Worm (Caenorhabditis elegans) whole organism, mixed stage, embryonic: Measurements from ENCODE around the gene sir-2.2.

Experiments
- bed-3 ChIP-seq: fragments of 200-800 bp; sonication (Bioruptor generic); optimal IDR thresholded peaks from 3 replicates; lab custom pipeline; 2018; ENCODE audit warnings: mild to moderate bottlenecking, missing genetic modification characterization, moderate library complexity, missing compliant biosample characterization
- blmp-1 ChIP-seq: fragments of 150-350 bp; optimal IDR thresholded peaks from 2 replicates; lab custom pipeline; 2014; ENCODE audit warnings: missing biosample characterization, missing genetic modification characterization
- ceh-39 ChIP-seq: fragments of 150-350 bp; optimal IDR thresholded peaks from 2 replicates; lab custom pipeline; 2014; ENCODE audit warnings: missing biosample characterization, missing genetic modification characterization
- ceh-43 ChIP-seq: fragments of 200-800 bp; sonication (Bioruptor generic); optimal IDR thresholded peaks from 2 replicates; lab custom pipeline; 2018; ENCODE audit warnings: mild to moderate bottlenecking, missing genetic modification characterization, moderate library complexity, missing compliant biosample characterization
- ceh-83 ChIP-seq: fragments of 200-800 bp; sonication (Bioruptor generic); optimal IDR thresholded peaks from 2 replicates; lab custom pipeline; 2018; ENCODE audit warnings: mild to moderate bottlenecking, missing genetic modification characterization, missing compliant biosample characterization
- ces-1 ChIP-seq: fragments of 150-350 bp; optimal IDR thresholded peaks from 2 replicates; lab custom pipeline; 2014; ENCODE audit warnings: missing biosample characterization, missing genetic modification reagents, missing genetic modification characterization
- cnd-1 ChIP-seq: fragments of 200-800 bp; sonication (Bioruptor generic); optimal IDR thresholded peaks from 2 replicates; lab custom pipeline; 2018; ENCODE audit warnings: mild to moderate bottlenecking, missing genetic modification characterization, missing compliant biosample characterization
- drap-1 ChIP-seq: fragments of 200-800 bp; sonication (Bioruptor generic); optimal IDR thresholded peaks from 3 replicates; lab custom pipeline; 2018; ENCODE audit warnings: mild to moderate bottlenecking, missing genetic modification characterization, missing compliant biosample characterization
- elt-1 ChIP-seq: sonication (generic microtip); optimal IDR thresholded peaks from 2 replicates; lab custom pipeline; 2017; ENCODE audit warnings: missing genetic modification characterization, mild to moderate bottlenecking, missing compliant biosample characterization, antibody characterized with exemption, moderate library complexity, borderline replicate concordance; ENCODE audit not compliant: insufficient read depth
- flh-1 ChIP-seq: fragments of 200-800 bp; sonication (Bioruptor generic); optimal IDR thresholded peaks from 2 replicates; lab custom pipeline; 2018; ENCODE audit warnings: mild to moderate bottlenecking, missing genetic modification characterization, moderate library complexity, missing compliant biosample characterization
- ham-2 ChIP-seq: fragments of 200-800 bp; sonication (Bioruptor generic); optimal IDR thresholded peaks from 2 replicates; lab custom pipeline; 2018; ENCODE audit warnings: mild to moderate bottlenecking, missing genetic modification characterization, missing compliant biosample characterization
- hlh-1 ChIP-seq: fragments of 150-350 bp; optimal IDR thresholded peaks from 2 replicates; lab custom pipeline; 2014; ENCODE audit warnings: missing biosample characterization, missing genetic modification reagents, missing genetic modification characterization
- lin-13 ChIP-seq: fragments of 150-350 bp; optimal IDR thresholded peaks from 2 replicates; lab custom pipeline; 2014; ENCODE audit warnings: missing biosample characterization, missing genetic modification characterization
- lin-32 ChIP-seq: fragments of 200-800 bp; sonication (Bioruptor generic); optimal IDR thresholded peaks from 2 replicates; lab custom pipeline; 2018; ENCODE audit warnings: mild to moderate bottlenecking, missing genetic modification characterization, missing compliant biosample characterization
- lsy-2 ChIP-seq: fragments of 150-350 bp; optimal IDR thresholded peaks from 2 replicates; lab custom pipeline; 2014; ENCODE audit warnings: missing biosample characterization, missing genetic modification characterization
- mab-5 ChIP-seq: fragments of 150-350 bp; optimal IDR thresholded peaks from 2 replicates; lab custom pipeline; 2014; ENCODE audit warnings: missing biosample characterization, missing genetic modification characterization
- mep-1 ChIP-seq: fragments of 150-350 bp; optimal IDR thresholded peaks from 2 replicates; lab custom pipeline; 2017; ENCODE audit warnings: missing biosample characterization, missing genetic modification reagents, missing genetic modification characterization, inconsistent platforms
- mls-2 ChIP-seq: sonication (generic microtip); optimal IDR thresholded peaks from 2 replicates; lab custom pipeline; 2016; ENCODE audit warnings: mild to moderate bottlenecking, missing genetic modification characterization, moderate library complexity, missing compliant biosample characterization
- nhr-2 ChIP-seq: fragments of 150-350 bp; optimal IDR thresholded peaks from 2 replicates; lab custom pipeline; 2014; ENCODE audit warnings: missing biosample characterization, missing genetic modification characterization
- nhr-237 ChIP-seq: fragments of 150-350 bp; optimal IDR thresholded peaks from 2 replicates; lab custom pipeline; 2014; ENCODE audit warnings: missing biosample characterization, missing genetic modification characterization
- nhr-28 ChIP-seq: fragments of 150-350 bp; optimal IDR thresholded peaks from 2 replicates; lab custom pipeline; 2014; ENCODE audit warnings: missing biosample characterization, missing genetic modification characterization
- nhr-76 ChIP-seq: sonication (generic microtip); optimal IDR thresholded peaks from 2 replicates; lab custom pipeline; 2017; ENCODE audit warnings: missing biosample characterization, missing genetic modification characterization
- pha-4 ChIP-seq: fragments of 150-350 bp; optimal IDR thresholded peaks from 2 replicates; lab custom pipeline; 2018; ENCODE audit warnings: missing biosample characterization, missing genetic modification reagents, missing genetic modification characterization
- sem-2 ChIP-seq: fragments of 200-800 bp; sonication (Bioruptor generic); optimal IDR thresholded peaks from 2 replicates; lab custom pipeline; 2018; ENCODE audit warnings: mild to moderate bottlenecking, missing genetic modification characterization, missing compliant biosample characterization
- snpc-4 ChIP-seq: fragments of 150-350 bp; optimal IDR thresholded peaks from 2 replicates; lab custom pipeline; 2014; ENCODE audit warnings: missing biosample characterization, missing genetic modification characterization
- sptf-1 ChIP-seq: sonication (generic microtip); optimal IDR thresholded peaks from 2 replicates; lab custom pipeline; 2017; ENCODE audit warnings: mild to moderate bottlenecking, missing genetic modification characterization, moderate library complexity, missing compliant biosample characterization
- tbx-8 ChIP-seq: fragments of 200-800 bp; sonication (Bioruptor generic); optimal IDR thresholded peaks from 2 replicates; lab custom pipeline; 2018; ENCODE audit warnings: mild to moderate bottlenecking, missing genetic modification characterization, moderate library complexity, missing compliant biosample characterization
- unc-120 ChIP-seq: sonication (generic microtip); optimal IDR thresholded peaks from 2 replicates; lab custom pipeline; 2017; ENCODE audit warnings: missing genetic modification characterization, missing compliant biosample characterization; ENCODE audit not compliant: poor library complexity, severe bottlenecking
- unc-39 ChIP-seq: fragments of 150-350 bp; optimal IDR thresholded peaks from 2 replicates; lab custom pipeline; 2014; ENCODE audit warnings: missing biosample characterization, missing genetic modification characterization
- unc-62 ChIP-seq: fragments of 150-350 bp; optimal IDR thresholded peaks from 2 replicates; lab custom pipeline; 2014; ENCODE audit warnings: missing biosample characterization, missing genetic modification reagents, missing genetic modification characterization
- zip-8 ChIP-seq: fragments of 150-350 bp; optimal IDR thresholded peaks from 2 replicates; lab custom pipeline; 2014; ENCODE audit warnings: missing biosample characterization, missing genetic modification characterization
- ztf-11 ChIP-seq: fragments of 150-350 bp; optimal IDR thresholded peaks from 2 replicates; lab custom pipeline; 2014; ENCODE audit warnings: missing biosample characterization, missing genetic modification characterization

sir-2.2 gene

DNA sequence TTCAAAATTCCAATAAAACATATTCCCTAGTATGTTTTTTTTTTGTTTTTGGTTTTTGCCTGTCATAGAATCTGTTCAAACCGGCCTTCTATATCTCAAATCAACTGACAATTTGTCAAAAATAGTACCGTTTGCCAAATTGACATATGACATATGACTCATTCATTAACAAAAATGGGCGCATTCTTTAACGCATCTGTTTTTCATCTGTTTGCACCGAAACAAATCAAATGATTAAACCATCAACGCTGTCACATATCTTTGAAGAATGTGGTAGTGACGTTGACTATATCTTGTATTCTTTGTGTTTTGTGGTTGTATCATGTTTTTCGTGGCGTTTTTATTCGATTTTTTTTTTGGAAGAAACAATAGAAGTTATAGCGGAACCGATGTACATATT, 12.8 kb upstream of the sir-2.2 start:
- TF ChIP-seq mep-1 (tag; lab: Kevin White, UChicago) (no peak), mab-5 (tag; lab: Kevin White, UChicago) (no peak), drap-1 (GFP tag; lab: Kevin White, UChicago) (no peak), blmp-1 (no peak), sptf-1 (tag; lab: Kevin White, UChicago) (no peak), ztf-11 (tag; lab: Kevin White, UChicago) (no peak), mls-2 (tag; lab: Kevin White, UChicago) (no peak), unc-39 (tag; lab: Kevin White, UChicago) (no peak), flh-1 (GFP tag; lab: Kevin White, UChicago) (no peak), lin-32 (no peak), ceh-83 (no peak), sem-2 (GFP tag; lab: Kevin White, UChicago) (no peak), pha-4 (no peak), zip-8 (no peak), ceh-43 (GFP tag; lab: Kevin White, UChicago) (no peak), ces-1 (GFP tag; lab: Kevin White, UChicago) (no peak)

- TF ChIP-seq snpc-4 (tag; lab: Kevin White, UChicago), result no peak
- TF ChIP-seq hlh-1 (tag; lab: Kevin White, UChicago), result peak; percentile 80
Measured at ce11 chrX:13317532-13317931, 10.3 kb upstream of the sir-2.2 start.

- TF ChIP-seq ceh-39 (tag; lab: Kevin White, UChicago), result no peak
- TF ChIP-seq hlh-1 (tag; lab: Kevin White, UChicago), result peak; percentile 16
Measured at ce11 chrX:13318316-13318715, 9.6 kb upstream of the sir-2.2 start.

DNA sequence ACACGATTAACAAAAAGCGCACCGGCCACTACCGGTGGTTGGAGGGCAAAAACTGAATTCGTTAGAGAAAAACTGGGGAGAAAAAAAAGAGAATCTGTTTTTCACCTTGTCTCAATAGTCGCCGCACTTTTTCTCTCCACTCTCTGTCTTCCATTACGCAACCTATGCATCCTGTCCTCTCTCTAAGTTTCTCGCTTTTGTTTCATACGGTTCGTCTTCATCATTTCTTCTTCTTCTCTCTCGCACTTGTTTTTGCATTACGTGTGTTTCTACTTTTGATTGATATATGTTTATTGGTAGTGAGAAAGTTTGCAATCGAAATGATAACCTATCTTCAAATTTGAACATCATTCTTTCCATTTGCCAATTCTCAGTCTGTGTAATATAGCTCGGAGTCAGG, 7.3 kb upstream of the sir-2.2 start:
- TF ChIP-seq elt-1 (tag; lab: Kevin White, UChicago), result no peak
- peak; percentile 27 for TF ChIP-seq unc-62 (GFP tag; lab: Kevin White, UChicago)
- no peak for TF ChIP-seq lsy-2
- no peak for TF ChIP-seq mls-2 (tag; lab: Kevin White, UChicago)
- no peak for TF ChIP-seq nhr-76 (tag; lab: Kevin White, UChicago)
- no peak for TF ChIP-seq nhr-28 (tag; lab: Kevin White, UChicago)
- TF ChIP-seq lin-13, result no peak
- TF ChIP-seq zip-8, result peak; percentile 2
- no peak for TF ChIP-seq ztf-11 (tag; lab: Kevin White, UChicago)
- no peak for TF ChIP-seq bed-3 (GFP tag; lab: Kevin White, UChicago)
- no peak for TF ChIP-seq pha-4
- TF ChIP-seq tbx-8 (GFP tag; lab: Kevin White, UChicago), result no peak

DNA sequence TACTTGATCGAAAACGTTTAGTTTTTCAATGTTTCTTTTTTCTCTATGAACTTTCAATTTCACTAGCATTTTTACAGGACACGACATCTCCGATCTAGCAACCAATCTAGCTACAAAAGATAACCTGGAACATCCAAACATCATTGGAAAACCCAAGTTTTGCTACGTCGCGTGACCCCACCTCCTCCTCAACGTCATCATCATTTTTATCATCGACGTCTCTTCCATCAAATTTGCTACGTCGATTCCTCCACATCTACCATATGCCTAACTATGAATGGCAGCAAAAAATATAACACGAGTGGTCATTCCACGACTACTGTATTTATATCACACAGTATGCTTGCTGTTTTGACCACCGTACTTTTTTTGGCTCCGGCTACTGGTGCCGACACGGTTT, 5.0 kb upstream of the sir-2.2 start, which contains the start of gene F46G10.2:
TSS of gene F46G10.2 (plus strand) at position 78 of the 400 bp plus-strand sequence.
- TF ChIP-seq nhr-237 (tag; lab: Kevin White, UChicago), result no peak
- TF ChIP-seq hlh-1 (tag; lab: Kevin White, UChicago), result no peak
- no peak for TF ChIP-seq mep-1 (tag; lab: Kevin White, UChicago)
- TF ChIP-seq flh-1 (GFP tag; lab: Kevin White, UChicago), result no peak
- no peak for TF ChIP-seq unc-39 (tag; lab: Kevin White, UChicago)
- TF ChIP-seq cnd-1 (tag; lab: Kevin White, UChicago), result no peak
- TF ChIP-seq lsy-2, result no peak
- TF ChIP-seq ham-2 (GFP tag; lab: Kevin White, UChicago), result no peak
- no peak for TF ChIP-seq drap-1 (GFP tag; lab: Kevin White, UChicago)
- no peak for TF ChIP-seq ceh-39 (tag; lab: Kevin White, UChicago)
- TF ChIP-seq sptf-1 (tag; lab: Kevin White, UChicago), result no peak
- TF ChIP-seq unc-120 (tag; lab: Kevin White, UChicago), result no peak
- TF ChIP-seq pha-4, result no peak
- no peak for TF ChIP-seq nhr-28 (tag; lab: Kevin White, UChicago)
- TF ChIP-seq nhr-2, result no peak
